Fruit fly (Drosophila melanogaster): ENCODE measurements around the gene CG32811.
A peak's percentile ranks its signal among the peaks of the same experiment; 100 is the strongest.

CG32811 gene

DNA sequence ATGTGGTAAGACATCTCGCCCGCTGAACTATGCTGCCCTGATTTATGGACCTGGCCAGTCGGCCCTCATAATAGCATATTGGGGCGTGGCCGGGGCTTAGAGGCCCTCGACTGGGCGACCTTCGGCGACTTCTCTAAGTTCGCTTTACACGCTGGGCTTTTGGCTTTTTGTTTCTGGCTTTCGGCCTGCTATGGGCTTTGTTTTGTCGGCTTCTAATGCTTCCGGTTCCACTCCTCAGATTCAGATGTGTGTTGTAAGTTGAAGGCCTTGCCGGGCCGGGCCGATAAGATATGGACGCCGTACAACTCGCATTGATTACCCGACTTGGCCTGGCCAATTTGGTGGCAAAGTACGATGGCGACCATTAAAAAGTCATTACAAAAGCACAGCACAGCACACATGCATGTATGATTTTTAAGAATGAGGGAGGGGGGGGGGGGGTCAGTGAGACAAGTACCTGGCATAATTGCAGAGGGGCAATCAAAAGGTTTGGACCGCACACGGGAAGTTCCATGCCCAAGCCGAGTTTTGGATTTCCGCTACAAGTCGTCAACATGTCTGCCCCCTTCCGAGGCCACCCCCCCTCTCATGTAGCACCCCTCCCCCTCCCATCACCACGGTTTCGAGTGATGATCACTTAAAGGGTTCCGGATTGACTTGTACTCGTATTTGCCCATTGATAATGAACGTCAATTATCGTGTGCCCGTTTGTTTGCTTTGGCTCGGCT lies 35.5 kb downstream of the CG32811 start:
- TF ChIP-seq CG6808 (GFP tag; optimal IDR thresholded peaks at IDR 0.05), result no peak
- no peak for TF ChIP-seq dsx (GFP tag; optimal IDR thresholded peaks at IDR 0.05; ENCODE audit: poor library complexity, severe bottlenecking)
- TF ChIP-seq fkh (GFP tag; optimal IDR thresholded peaks at IDR 0.05), result peak; percentile 68
- no peak for TF ChIP-seq CG10669 (GFP tag; optimal IDR thresholded peaks at IDR 0.05)

DNA sequence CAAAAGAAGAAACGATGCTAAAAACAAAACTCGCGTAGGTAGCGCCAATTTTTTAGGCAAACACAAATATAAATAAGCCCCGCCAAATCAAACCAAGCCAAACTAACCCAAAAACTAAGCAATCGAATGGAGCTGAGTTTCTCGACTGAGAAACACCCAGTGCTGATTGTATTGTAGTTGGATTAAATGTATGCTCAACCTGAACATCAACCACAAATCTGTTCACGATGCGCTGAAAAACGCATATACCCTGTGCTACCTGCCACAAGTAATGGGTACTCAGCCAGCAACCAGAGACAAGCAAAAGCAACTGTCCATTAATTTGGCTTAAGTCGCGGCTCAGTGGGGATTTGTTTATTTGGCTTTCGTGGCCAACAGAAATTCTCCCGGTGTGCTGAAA lies 37.9 kb downstream of the CG32811 start:
- TF ChIP-seq esn (GFP tag; optimal IDR thresholded peaks at IDR 0.05) (no peak), spab (GFP tag; optimal IDR thresholded peaks at IDR 0.05) (no peak), vri (GFP tag; optimal IDR thresholded peaks at IDR 0.05) (no peak), eg (GFP tag; IDR thresholded peaks at IDR 0.05) (0 out of 3 replicates have a peak, but pooled peaks have one; percentile 15), OdsH (GFP tag; optimal IDR thresholded peaks at IDR 0.05) (peak; percentile 28), acj6 (GFP tag; optimal IDR thresholded peaks at IDR 0.05) (peak; percentile 8), CG10669 (GFP tag; optimal IDR thresholded peaks at IDR 0.05) (no peak), Eip78C (GFP tag) (peak; percentile 49), CG31627 (GFP tag; optimal IDR thresholded peaks at IDR 0.05) (no peak), Hr4 (GFP tag; optimal IDR thresholded peaks at IDR 0.05) (peak; percentile 42), CG6163 (GFP tag; IDR thresholded peaks at IDR 0.05) (no peak), fkh (GFP tag; optimal IDR thresholded peaks at IDR 0.05) (peak; percentile 30), CG1621 (tag; optimal IDR thresholded peaks at IDR 0.05) (no peak), pdm3 (GFP tag; optimal IDR thresholded peaks at IDR 0.05) (no peak), CG4318 (GFP tag; optimal IDR thresholded peaks at IDR 0.05) (no peak), CG9139 (GFP tag; optimal IDR thresholded peaks at IDR 0.05) (no peak), Hr39 (GFP tag; optimal IDR thresholded peaks at IDR 0.05) (peak; percentile 5), CG15336 (GFP tag; IDR thresholded peaks at IDR 0.05) (peak; percentile 31; the same call in 1 of the 2 replicates), cyc (GFP tag; optimal IDR thresholded peaks at IDR 0.05) (no peak), Ets96B (tag; optimal IDR thresholded peaks at IDR 0.05) (no peak), CG16779 (tag; optimal IDR thresholded peaks at IDR 0.05) (no peak), CG32006 (GFP tag; optimal IDR thresholded peaks at IDR 0.05) (peak; percentile 24)

DNA sequence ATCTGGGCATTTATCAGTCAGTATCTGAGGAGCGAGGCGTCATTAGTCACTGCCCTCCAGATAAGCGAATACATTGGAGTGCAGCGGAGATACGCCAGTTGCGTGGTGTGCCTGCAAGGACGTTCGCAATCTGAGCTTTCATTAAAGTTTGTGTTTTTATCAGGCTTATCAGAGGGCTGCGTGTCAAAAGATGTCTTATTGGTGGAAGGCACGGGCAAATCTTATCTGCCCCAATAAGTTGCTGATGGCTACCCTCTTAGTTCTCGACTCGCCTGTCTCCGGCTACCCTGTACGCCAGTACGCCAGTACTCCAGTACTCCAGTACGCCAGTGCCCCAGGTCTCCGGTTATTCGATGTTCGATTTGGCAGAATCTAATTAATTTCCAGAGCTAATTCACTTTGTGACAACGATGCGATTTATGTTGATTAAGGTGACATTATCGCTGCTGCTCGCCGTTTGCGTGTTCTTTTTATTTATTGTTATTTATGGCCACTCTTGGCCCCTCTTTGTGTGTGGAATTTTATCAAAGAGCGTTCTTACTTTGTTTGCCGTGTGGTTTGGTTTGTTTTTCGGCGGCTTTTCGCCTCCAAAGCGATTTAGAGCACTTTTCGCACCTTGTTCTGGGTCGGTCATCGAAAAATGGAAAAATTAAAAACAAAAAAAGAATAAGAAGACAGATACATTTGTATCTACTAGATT lies 41.3 kb downstream of the CG32811 start:
- peak; percentile 41 for TF ChIP-seq svp (GFP tag)
- TF ChIP-seq CG3919 (GFP tag; optimal IDR thresholded peaks at IDR 0.05), result no peak
- TF ChIP-seq OdsH (GFP tag; optimal IDR thresholded peaks at IDR 0.05), result no peak
- TF ChIP-seq Eip93F (GFP tag; optimal IDR thresholded peaks at IDR 0.05), result peak; percentile 19
- TF ChIP-seq Smox (GFP tag; optimal IDR thresholded peaks at IDR 0.05), result no peak
- no peak for TF ChIP-seq CG7368 (GFP tag; optimal IDR thresholded peaks at IDR 0.05)
- peak; percentile 34 for TF ChIP-seq vri (GFP tag; optimal IDR thresholded peaks at IDR 0.05)

DNA sequence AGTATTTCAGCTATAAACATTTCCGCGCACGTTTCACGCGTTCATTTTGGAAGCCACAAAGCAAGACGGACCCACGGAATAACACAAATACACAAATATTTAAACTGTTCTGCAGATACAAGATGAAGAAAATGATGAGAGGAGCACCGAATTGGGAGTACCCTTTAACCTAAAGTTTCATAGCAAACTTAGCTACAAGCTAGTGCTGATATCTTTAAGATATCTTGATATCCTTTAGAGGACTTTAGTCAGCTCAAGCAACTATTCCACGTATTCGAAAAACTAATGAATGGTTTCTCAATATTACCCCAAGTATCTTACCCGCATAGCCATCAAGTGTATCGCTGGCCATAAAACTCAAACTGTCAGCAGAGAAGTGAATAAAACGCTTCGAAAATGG lies 42.1 kb downstream of the CG32811 start:
- TF ChIP-seq Sox15 (GFP tag; optimal IDR thresholded peaks at IDR 0.05), result no peak
- TF ChIP-seq CG1621 (tag; optimal IDR thresholded peaks at IDR 0.05), result no peak
- TF ChIP-seq CG10631 (GFP tag; optimal IDR thresholded peaks at IDR 0.05), result no peak
- no peak for TF ChIP-seq Hr38 (GFP tag; optimal IDR thresholded peaks at IDR 0.05)
- no peak for TF ChIP-seq Ets21C (GFP tag; optimal IDR thresholded peaks at IDR 0.05)
- peak; percentile 57 for TF ChIP-seq svp (GFP tag)
- TF ChIP-seq CG10669 (GFP tag; optimal IDR thresholded peaks at IDR 0.05), result no peak
- peak; percentile 7 for TF ChIP-seq Met (GFP tag; optimal IDR thresholded peaks at IDR 0.05)
- TF ChIP-seq Eip78C (GFP tag), result peak; percentile 47
- TF ChIP-seq CG8632 (GFP tag; optimal IDR thresholded peaks at IDR 0.05), result no peak
